Fruit fly (Drosophila melanogaster): ENCODE results near the gene GstZ2.

- TF ChIP-seq CG11762 (GFP tag; optimal IDR thresholded peaks at IDR 0.05; ENCODE audit: insufficient read depth) (no peak), Gug (GFP tag; IDR thresholded peaks at IDR 0.05) (no peak), CG1621 (tag; optimal IDR thresholded peaks at IDR 0.05) (no peak), CG6163 (GFP tag; IDR thresholded peaks at IDR 0.05) (0 out of 3 replicates have a peak, but pooled peaks have one; percentile 17), salr (GFP tag; optimal IDR thresholded peaks at IDR 0.05) (no peak), fd59A (GFP tag; optimal IDR thresholded peaks at IDR 0.05) (peak; percentile 36), fkh (GFP tag; optimal IDR thresholded peaks at IDR 0.05) (no peak), topi (GFP tag; optimal IDR thresholded peaks at IDR 0.05) (peak; percentile 56), Ets21C (GFP tag; optimal IDR thresholded peaks at IDR 0.05) (peak; percentile 4), Eip75B (GFP tag; optimal IDR thresholded peaks at IDR 0.05) (peak; percentile 45), CG3919 (GFP tag; optimal IDR thresholded peaks at IDR 0.05) (peak; percentile 29)
Measured at dm6 chr3R:9459385-9460285, 817 bp downstream of the GstZ2 start.

All from whole organism, prepupa.